Worm (Caenorhabditis elegans): Measurements from ENCODE around the gene skih-2.

DNA sequence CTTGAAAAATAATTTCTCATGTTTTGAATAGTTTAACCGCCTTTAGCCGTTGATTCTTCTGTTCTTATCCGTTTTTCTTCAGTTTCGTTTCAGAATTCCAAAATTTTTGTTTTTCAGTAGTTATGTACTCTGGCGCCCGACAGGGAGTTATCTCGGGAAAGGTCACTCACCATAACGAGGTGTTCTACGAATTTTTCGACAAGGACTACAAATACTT lies 972 bp upstream of the skih-2 start, which contains the start of gene F01G4.4:
- TF ChIP-seq him-1 (tag; optimal IDR thresholded peaks at IDR 0.05) = no peak
- no peak for TF ChIP-seq dao-5 (tag; optimal IDR thresholded peaks at IDR 0.05)
